Worm (Caenorhabditis elegans): ENCODE results near the gene C37C3.11.

Gene C37C3.11

DNA sequence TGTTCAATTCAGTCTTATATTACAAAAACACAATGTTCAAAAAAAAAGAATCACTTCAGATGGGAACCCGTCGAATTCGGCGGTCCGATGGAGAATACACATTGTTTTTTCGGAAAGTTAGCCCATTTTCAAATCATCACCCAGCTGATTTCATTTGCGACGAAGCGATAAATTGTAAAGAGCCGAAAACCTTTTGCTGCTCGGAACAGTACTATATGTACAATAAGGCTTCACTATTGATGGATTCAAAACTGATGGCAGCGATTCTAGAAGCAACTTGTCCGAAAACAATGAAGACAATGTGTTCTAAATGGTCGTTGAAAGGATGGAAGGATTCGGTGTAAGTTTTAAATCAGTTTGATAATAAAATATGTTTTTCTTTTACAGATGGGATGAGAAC lies 6.6 kb downstream of the C37C3.11 start, which contains the start of gene C37C3.1 (continued):
- peak; percentile 70 for TF ChIP-seq hmg-20 (GFP tag; IDR thresholded peaks at IDR 0.05)
- TF ChIP-seq somi-1 (GFP tag; optimal IDR thresholded peaks at IDR 0.05) = no peak
- no peak for TF ChIP-seq ceh-79 (tag; optimal IDR thresholded peaks at IDR 0.05)
- TF ChIP-seq chd-7 (tag; optimal IDR thresholded peaks at IDR 0.05) = peak; percentile 75
- TF ChIP-seq D2030.7 (GFP tag; IDR thresholded peaks at IDR 0.05) = 0 out of 2 replicates have a peak, but pooled peaks have one; percentile 19
- peak; percentile 3 for TF ChIP-seq lin-40 (tag; optimal IDR thresholded peaks at IDR 0.05)
- TF ChIP-seq tlf-1 (GFP tag; optimal IDR thresholded peaks at IDR 0.05) = peak; percentile 57
- 0 out of 2 replicates have a peak, but pooled peaks have one; percentile 8 for TF ChIP-seq hmg-1.2 (GFP tag; IDR thresholded peaks at IDR 0.05)
- peak; percentile 30 for TF ChIP-seq zim-3 (tag; optimal IDR thresholded peaks at IDR 0.05)

DNA sequence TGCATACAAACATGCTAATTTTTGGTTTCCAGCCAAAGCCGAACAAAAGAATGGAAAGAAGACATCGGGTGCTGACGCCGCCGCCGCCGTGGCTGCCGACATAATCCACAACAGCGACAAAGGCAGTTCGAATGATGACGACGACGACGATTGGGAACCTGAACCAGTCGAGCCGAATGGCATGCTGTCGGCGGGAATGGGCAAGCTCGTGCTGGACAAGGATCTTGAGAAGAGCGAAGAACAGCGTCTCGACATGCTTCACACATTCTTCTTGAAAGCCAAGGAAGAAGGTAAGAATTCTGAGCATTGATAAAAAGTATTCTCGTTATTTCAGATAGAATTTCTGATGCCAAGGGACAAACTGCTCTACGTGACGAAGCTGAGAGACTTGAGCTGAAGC lies 7.9 kb downstream of the C37C3.11 start:
- TF ChIP-seq F10E7.11 (tag; optimal IDR thresholded peaks at IDR 0.05) = no peak
- TF ChIP-seq bed-2 (GFP tag; IDR thresholded peaks at IDR 0.05) = no peak
- no peak for TF ChIP-seq mes-4 (tag; optimal IDR thresholded peaks at IDR 0.05)
- TF ChIP-seq ceh-79 (tag; optimal IDR thresholded peaks at IDR 0.05) = no peak
- TF ChIP-seq zfh-2 (GFP tag; conservative IDR thresholded peaks at IDR 0.05) = peak; percentile 62
- no peak for TF ChIP-seq chd-7 (tag; optimal IDR thresholded peaks at IDR 0.05)
- TF ChIP-seq nhr-80 (tag; optimal IDR thresholded peaks at IDR 0.05) = no peak

DNA sequence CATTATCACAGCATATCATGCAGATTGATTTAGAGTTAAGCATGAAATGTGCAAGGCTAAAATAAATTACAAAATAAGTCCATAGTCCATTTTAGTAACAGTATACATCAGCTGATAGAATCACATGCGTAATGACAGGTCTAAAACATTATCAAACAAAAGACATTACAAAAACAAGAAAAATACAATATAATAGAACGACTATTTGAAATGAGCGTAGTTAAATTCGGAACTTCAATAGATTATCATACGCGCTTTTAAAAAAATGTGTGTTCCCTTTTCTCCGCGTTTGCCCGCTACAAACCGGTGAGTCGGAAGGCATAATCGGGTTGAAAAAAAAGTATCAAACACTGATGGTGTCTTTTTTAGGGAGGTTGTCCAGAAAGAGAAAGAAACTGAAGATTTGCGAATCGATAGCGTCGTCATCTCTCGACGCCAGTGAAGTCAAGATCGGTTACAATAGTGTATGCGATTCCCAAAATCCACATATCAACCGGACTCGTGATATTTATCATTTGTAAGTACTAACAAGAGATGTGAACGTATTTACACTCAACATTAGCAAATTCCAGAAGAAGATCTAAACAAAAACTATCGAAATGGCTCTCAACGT lies 9.1 kb downstream of the C37C3.11 start, which contains the start of gene C37C3.2:
Gene C37C3.2 (plus strand): TSS at position 563 of the 613 bp plus-strand sequence.
- TF ChIP-seq K12H6.12 (tag; optimal IDR thresholded peaks at IDR 0.05) = no peak
- TF ChIP-seq ceh-27 (GFP tag; optimal IDR thresholded peaks at IDR 0.05) = no peak
- TF ChIP-seq ztf-6 (GFP tag; IDR thresholded peaks at IDR 0.05) = no peak
- no peak for TF ChIP-seq B0035.1 (tag; optimal IDR thresholded peaks at IDR 0.05)
- TF ChIP-seq dox-1 (GFP tag; IDR thresholded peaks at IDR 0.05) = no peak
- TF ChIP-seq nfya-2 (GFP tag; IDR thresholded peaks at IDR 0.05) = no peak
- no peak for TF ChIP-seq dpff-1 (tag; optimal IDR thresholded peaks at IDR 0.05)
- no peak for TF ChIP-seq nhr-120 (GFP tag; IDR thresholded peaks at IDR 0.05)
- no peak for TF ChIP-seq snpc-1.3 (tag; optimal IDR thresholded peaks at IDR 0.05; ENCODE audit: insufficient read depth)
- no peak for TF ChIP-seq ceh-58 (GFP tag; IDR thresholded peaks at IDR 0.05)
- TF ChIP-seq Y95B8A.8 (GFP tag; IDR thresholded peaks at IDR 0.05) = no peak
- TF ChIP-seq dpl-1 (GFP tag; optimal IDR thresholded peaks at IDR 0.05) = no peak
- no peak for TF ChIP-seq Y67H2A.10 (GFP tag; conservative IDR thresholded peaks at IDR 0.05)
- no peak for TF ChIP-seq bed-1 (GFP tag; IDR thresholded peaks at IDR 0.05)
- no peak for TF ChIP-seq lin-40 (tag; optimal IDR thresholded peaks at IDR 0.05)

DNA sequence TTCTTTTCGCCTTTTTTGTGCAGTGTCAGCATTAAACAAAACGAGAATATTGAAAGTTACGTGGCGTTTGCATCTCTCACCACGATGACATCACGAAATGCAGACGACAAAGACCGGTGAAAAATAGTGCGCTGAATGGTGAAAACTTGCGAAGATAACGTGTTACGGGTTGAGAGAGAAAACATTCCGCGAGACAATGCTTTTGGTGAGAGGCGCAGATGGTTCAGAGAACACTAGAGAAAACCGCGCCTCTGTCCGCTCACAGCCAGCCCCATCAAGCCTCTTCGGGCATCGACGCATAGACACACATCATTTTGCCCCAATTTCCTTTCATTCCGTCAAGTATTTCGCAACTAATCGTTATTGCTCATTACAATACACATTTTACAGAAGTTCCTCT lies 10.0 kb downstream of the C37C3.11 start, which contains the start of the genes C37C3.9 and C37C3.18:
Gene C37C3.9 (minus strand): TSS at position 98 of the 400 bp plus-strand sequence.
Gene C37C3.18 (plus strand): TSS at position 391 of the 400 bp plus-strand sequence.
- TF ChIP-seq egl-18 (GFP tag; IDR thresholded peaks at IDR 0.05) = no peak
- TF ChIP-seq bed-1 (GFP tag; IDR thresholded peaks at IDR 0.05) = no peak
- TF ChIP-seq madf-6 (GFP tag; IDR thresholded peaks at IDR 0.05) = peak; percentile 5; the same call in 1 of the 2 replicates
- no peak for TF ChIP-seq fkh-3 (tag; optimal IDR thresholded peaks at IDR 0.05)
- peak; percentile 26 for TF ChIP-seq tbp1 (GFP tag; optimal IDR thresholded peaks at IDR 0.05)
- TF ChIP-seq lsy-27 (tag; optimal IDR thresholded peaks at IDR 0.05; ENCODE audit: borderline replicate concordance, insufficient read depth) = no peak
- no peak for TF ChIP-seq Y79H2A.3 (GFP tag; conservative IDR thresholded peaks at IDR 0.05)
- TF ChIP-seq ztf-22 (GFP tag; optimal IDR thresholded peaks at IDR 0.05) = peak; percentile 16
- TF ChIP-seq Y53F4B.3 (GFP tag; IDR thresholded peaks at IDR 0.05) = no peak
- peak; percentile 54; the same call in 1 of the 2 replicates for TF ChIP-seq pbrm-1 (GFP tag; IDR thresholded peaks at IDR 0.05)
- TF ChIP-seq hlh-12 (tag; optimal IDR thresholded peaks at IDR 0.05) = no peak
- no peak for TF ChIP-seq sea-2 (GFP tag; IDR thresholded peaks at IDR 0.05)
- no peak for TF ChIP-seq lir-1 (GFP tag; conservative IDR thresholded peaks at IDR 0.05)
- peak; percentile 93 for TF ChIP-seq zfh-2 (GFP tag; conservative IDR thresholded peaks at IDR 0.05)
- peak; percentile 62 for TF ChIP-seq K12H6.12 (tag; optimal IDR thresholded peaks at IDR 0.05)
- no peak for TF ChIP-seq rpc-1 (optimal IDR thresholded peaks at IDR 0.05)
- no peak for TF ChIP-seq rpc-1 (tag; optimal IDR thresholded peaks at IDR 0.05)
- TF ChIP-seq chd-7 (tag; optimal IDR thresholded peaks at IDR 0.05) = peak; percentile 41
- TF ChIP-seq F23B12.7 (tag; optimal IDR thresholded peaks at IDR 0.05; ENCODE audit: insufficient read depth) = no peak
- no peak for TF ChIP-seq ceh-100 (GFP tag; IDR thresholded peaks at IDR 0.05)

Measured in whole organism, young adult.